Fruit fly (Drosophila melanogaster) whole organism, embryonic: Measurements from ENCODE around the gene MsR2.

Experiments used
- ATbp ChIP-seq: fragments of 200-800 bp; sonication (Bioruptor generic); optimal IDR thresholded peaks from 2 replicates; lab custom pipeline; 2017; ENCODE audit warnings: missing biosample characterization, mild to moderate bottlenecking, missing genetic modification characterization, missing genetic modification reagents
- Antp ChIP-seq: fragments of 200-800 bp; sonication (Bioruptor generic); optimal IDR thresholded peaks from 3 replicates; lab custom pipeline; 2016; ENCODE audit warnings: missing biosample characterization, missing genetic modification characterization
- Atf3 ChIP-seq: fragments of 200-800 bp; sonication (Bioruptor generic); optimal IDR thresholded peaks from 3 replicates; lab custom pipeline; 2016; ENCODE audit warnings: missing biosample characterization, missing genetic modification characterization
- Blimp-1 ChIP-seq: fragments of 200-800 bp; sonication (Bioruptor generic); optimal IDR thresholded peaks from 3 replicates; lab custom pipeline; 2018; ENCODE audit warnings: missing biosample characterization, missing genetic modification characterization, mild to moderate bottlenecking, moderate library complexity, missing genetic modification reagents
- BtbVII ChIP-seq: fragments of 200-800 bp; sonication (Bioruptor generic); optimal IDR thresholded peaks from 3 replicates; lab custom pipeline; 2017; ENCODE audit warnings: missing biosample characterization, mild to moderate bottlenecking, missing genetic modification characterization
- CG10321 ChIP-seq: fragments of 200-800 bp; sonication (Bioruptor generic); IDR thresholded peaks from 2 replicates; pipeline ENCODE4 v1.3.6; 2022; ENCODE audit warnings: missing biosample characterization, missing genetic modification characterization
- CG10543 ChIP-seq: fragments of 200-800 bp; sonication (Bioruptor generic); optimal IDR thresholded peaks from 3 replicates; lab custom pipeline; 2017; ENCODE audit warnings: missing biosample characterization, mild to moderate bottlenecking, missing genetic modification characterization, moderate library complexity
- CG11093 ChIP-seq: fragments of 200-800 bp; sonication (Bioruptor generic); IDR thresholded peaks from 3 replicates; pipeline ENCODE4 v1.3.6; 2022; ENCODE audit warnings: missing biosample characterization, missing genetic modification characterization
- CG12155 ChIP-seq: fragments of 200-800 bp; sonication (Bioruptor generic); optimal IDR thresholded peaks from 3 replicates; lab custom pipeline; 2016; ENCODE audit warnings: missing biosample characterization, missing genetic modification characterization
- CG12942 ChIP-seq: fragments of 200-800 bp; sonication (Bioruptor generic); optimal IDR thresholded peaks from 3 replicates; lab custom pipeline; 2016; ENCODE audit warnings: missing biosample characterization, missing genetic modification characterization
- CG15514 ChIP-seq: fragments of 200-800 bp; sonication (Bioruptor generic); optimal IDR thresholded peaks from 3 replicates; lab custom pipeline; 2017; ENCODE audit warnings: missing biosample characterization, missing genetic modification characterization, mild to moderate bottlenecking, moderate library complexity, missing genetic modification reagents
- CG15601 ChIP-seq: fragments of 200-800 bp; sonication (Bioruptor generic); optimal IDR thresholded peaks from 3 replicates; lab custom pipeline; 2019; ENCODE audit warnings: missing biosample characterization, mild to moderate bottlenecking, missing genetic modification characterization, moderate library complexity
- CG16813 ChIP-seq: fragments of 200-800 bp; sonication (Bioruptor generic); IDR thresholded peaks from 3 replicates; pipeline ENCODE4 v1.3.6; 2022; ENCODE audit warnings: missing biosample characterization, missing genetic modification characterization; ENCODE audit not compliant: partially characterized antibody
- CG16863 ChIP-seq: fragments of 200-800 bp; sonication (Bioruptor generic); optimal IDR thresholded peaks from 3 replicates; lab custom pipeline; 2016; ENCODE audit warnings: missing biosample characterization, missing genetic modification characterization
- CG17829 ChIP-seq: fragments of 200-800 bp; optimal IDR thresholded peaks from 2 replicates; lab custom pipeline; 2019; ENCODE audit warnings: missing biosample characterization, mild to moderate bottlenecking, missing genetic modification characterization, moderate library complexity
- CG18764 ChIP-seq: fragments of 200-800 bp; sonication (Bioruptor generic); optimal IDR thresholded peaks from 3 replicates; lab custom pipeline; 2016; ENCODE audit warnings: missing biosample characterization, missing genetic modification characterization
- CG2712 ChIP-seq: fragments of 200-800 bp; optimal IDR thresholded peaks from 3 replicates; lab custom pipeline; 2019; ENCODE audit warnings: missing biosample characterization, mild to moderate bottlenecking, missing genetic modification characterization, moderate library complexity
- CG3838 ChIP-seq: fragments of 200-800 bp; sonication (Bioruptor generic); optimal IDR thresholded peaks from 3 replicates; lab custom pipeline; 2016; ENCODE audit warnings: missing biosample characterization, missing genetic modification characterization
- CG7372 ChIP-seq: fragments of 200-800 bp; sonication (Bioruptor generic); IDR thresholded peaks from 2 replicates; pipeline ENCODE4 v1.3.6; 2022; ENCODE audit warnings: missing biosample characterization, missing genetic modification characterization
- Dll ChIP-seq: fragments of 200-800 bp; sonication (Bioruptor generic); IDR thresholded peaks from 4 replicates; pipeline ENCODE4 v1.3.6; 2022; ENCODE audit warnings: missing biosample characterization, missing genetic modification characterization; ENCODE audit not compliant: partially characterized antibody
- Doc3 ChIP-seq: fragments of 200-800 bp; sonication (Bioruptor generic); IDR thresholded peaks from 3 replicates; pipeline ENCODE4 v1.3.6; 2022; ENCODE audit warnings: missing biosample characterization, missing genetic modification characterization; ENCODE audit not compliant: partially characterized antibody
- Drgx ChIP-seq: fragments of 200-800 bp; sonication (Bioruptor generic); IDR thresholded peaks from 2 replicates; pipeline ENCODE4 v1.3.6; 2022; ENCODE audit warnings: missing biosample characterization, missing genetic modification characterization
- ERR ChIP-seq: fragments of 200-800 bp; sonication (Bioruptor generic); optimal IDR thresholded peaks from 2 replicates; lab custom pipeline; 2016; ENCODE audit warnings: missing biosample characterization, missing genetic modification characterization
- Ets65A ChIP-seq: fragments of 200-800 bp; sonication (Bioruptor generic); peaks from one replicate; lab custom pipeline; 2016; ENCODE audit warnings: missing biosample characterization, missing genetic modification characterization
- Gsc ChIP-seq: fragments of 200-800 bp; sonication (Bioruptor generic); IDR thresholded peaks from 2 replicates; pipeline ENCODE4 v1.3.6; 2022; ENCODE audit warnings: missing biosample characterization, missing genetic modification characterization
- Gug ChIP-seq: fragments of 200-800 bp; sonication (Bioruptor generic); IDR thresholded peaks from 4 replicates; pipeline ENCODE4 v1.3.6; 2022; ENCODE audit warnings: missing biosample characterization, missing genetic modification characterization
- Hand ChIP-seq: fragments of 200-800 bp; sonication (Bioruptor generic); optimal IDR thresholded peaks from 2 replicates; lab custom pipeline; 2017; ENCODE audit warnings: mild to moderate bottlenecking, missing biosample characterization, missing genetic modification reagents, missing genetic modification characterization
- HmgZ ChIP-seq: fragments of 200-800 bp; sonication (Bioruptor generic); optimal IDR thresholded peaks from 2 replicates; lab custom pipeline; 2018; ENCODE audit warnings: missing biosample characterization, mild to moderate bottlenecking, missing genetic modification characterization
- Lhr ChIP-seq: fragments of 200-800 bp; sonication (Bioruptor generic); optimal IDR thresholded peaks from 3 replicates; lab custom pipeline; 2017; ENCODE audit warnings: mild to moderate bottlenecking, missing biosample characterization, missing genetic modification reagents, missing genetic modification characterization
- NFAT ChIP-seq: fragments of 200-800 bp; sonication (Bioruptor generic); IDR thresholded peaks from 2 replicates; pipeline ENCODE4 v1.3.6; 2022; ENCODE audit warnings: missing biosample characterization, missing genetic modification characterization
- Rfx ChIP-seq: fragments of 200-800 bp; sonication (Bioruptor generic); IDR thresholded peaks from 2 replicates; pipeline ENCODE4 v1.3.6; 2022; ENCODE audit warnings: missing biosample characterization, missing genetic modification characterization
- Side ChIP-seq: fragments of 200-800 bp; sonication (Bioruptor generic); optimal IDR thresholded peaks from 2 replicates; lab custom pipeline; 2016; ENCODE audit warnings: missing biosample characterization, missing genetic modification characterization
- Spps ChIP-seq: fragments of 200-800 bp; sonication (Bioruptor generic); optimal IDR thresholded peaks from 2 replicates; lab custom pipeline; 2018; ENCODE audit warnings: missing biosample characterization, mild to moderate bottlenecking, missing genetic modification characterization
- TFAM ChIP-seq: fragments of 200-800 bp; sonication (Bioruptor generic); optimal IDR thresholded peaks from 2 replicates; lab custom pipeline; 2017; ENCODE audit warnings: missing biosample characterization, missing genetic modification characterization, inconsistent platforms
- Taf1 ChIP-seq: fragments of 200-800 bp; sonication (Bioruptor generic); IDR thresholded peaks from 2 replicates; pipeline ENCODE4 v1.3.6; 2022; ENCODE audit warnings: missing biosample characterization, missing genetic modification characterization
- Xbp1 ChIP-seq: fragments of 200-800 bp; sonication (Bioruptor generic); optimal IDR thresholded peaks from 3 replicates; lab custom pipeline; 2016; ENCODE audit warnings: missing biosample characterization, mild to moderate bottlenecking, missing genetic modification characterization
- cas ChIP-seq: fragments of 200-800 bp; sonication (Bioruptor generic); IDR thresholded peaks from 2 replicates; pipeline ENCODE4 v1.3.6; 2022; ENCODE audit warnings: missing biosample characterization, missing genetic modification characterization
- cato ChIP-seq: fragments of 200-800 bp; sonication (Bioruptor generic); optimal IDR thresholded peaks from 2 replicates; lab custom pipeline; 2016; ENCODE audit warnings: missing biosample characterization, missing genetic modification characterization, borderline replicate concordance
- dm ChIP-seq: fragments of 200-800 bp; sonication (Bioruptor generic); optimal IDR thresholded peaks from 3 replicates; lab custom pipeline; 2016; ENCODE audit warnings: missing biosample characterization, missing genetic modification characterization
- grn ChIP-seq: fragments of 200-800 bp; sonication (Bioruptor generic); optimal IDR thresholded peaks from 3 replicates; lab custom pipeline; 2017; ENCODE audit warnings: missing biosample characterization, missing genetic modification characterization
- gsb ChIP-seq: fragments of 200-800 bp; sonication (Bioruptor generic); IDR thresholded peaks from 2 replicates; pipeline ENCODE4 v1.3.6; 2022; ENCODE audit warnings: missing biosample characterization, missing genetic modification characterization
- lbe ChIP-seq: fragments of 200-800 bp; sonication (Bioruptor generic); optimal IDR thresholded peaks from 2 replicates; lab custom pipeline; 2016; ENCODE audit warnings: missing biosample characterization, mild to moderate bottlenecking, missing genetic modification characterization
- onecut ChIP-seq: fragments of 200-800 bp; sonication (Bioruptor generic); IDR thresholded peaks from 2 replicates; pipeline ENCODE4 v1.3.6; 2022; ENCODE audit warnings: missing biosample characterization, missing genetic modification characterization
- pros ChIP-seq: fragments of 200-800 bp; sonication (Bioruptor generic); optimal IDR thresholded peaks from 3 replicates; lab custom pipeline; 2019; ENCODE audit warnings: missing biosample characterization, mild to moderate bottlenecking, missing genetic modification characterization, moderate library complexity
- pzg ChIP-seq: fragments of 200-800 bp; sonication (Bioruptor generic); optimal IDR thresholded peaks from 3 replicates; lab custom pipeline; 2018; ENCODE audit warnings: missing biosample characterization, mild to moderate bottlenecking, missing genetic modification characterization, moderate library complexity
- sim ChIP-seq: fragments of 200-800 bp; sonication (Bioruptor generic); IDR thresholded peaks from 2 replicates; pipeline ENCODE4 v1.3.6; 2022; ENCODE audit warnings: missing biosample characterization, missing genetic modification characterization
- sisA ChIP-seq: fragments of 200-800 bp; sonication (Bioruptor generic); IDR thresholded peaks from 2 replicates; pipeline ENCODE4 v1.3.6; 2022; ENCODE audit warnings: missing biosample characterization, missing genetic modification characterization
- slp2 ChIP-seq: fragments of 200-800 bp; sonication (Bioruptor generic); optimal IDR thresholded peaks from 2 replicates; lab custom pipeline; 2016; ENCODE audit warnings: missing biosample characterization, missing genetic modification characterization
- vnd ChIP-seq: fragments of 200-800 bp; sonication (Bioruptor generic); IDR thresholded peaks from 3 replicates; pipeline ENCODE4 v1.3.6; 2022; ENCODE audit warnings: missing biosample characterization, missing genetic modification characterization; ENCODE audit not compliant: partially characterized antibody
- zen2 ChIP-seq: fragments of 200-800 bp; sonication (Bioruptor generic); IDR thresholded peaks from 3 replicates; pipeline ENCODE4 v1.3.6; 2022; ENCODE audit warnings: missing biosample characterization, missing genetic modification characterization; ENCODE audit not compliant: partially characterized antibody

MsR2 gene

dm6 chr3L:2257412-2257862, 25.2 kb upstream of the MsR2 start, which contains the start of the genes CG1275 and Elp5 (continued):
- TF ChIP-seq CG11093 (GFP tag; lab: Robert Waterston, UW): peak; percentile 99
- peak; percentile 99 for TF ChIP-seq sim (GFP tag; lab: Robert Waterston, UW)
- peak; percentile 98 for TF ChIP-seq onecut
- TF ChIP-seq cas (GFP tag; lab: Robert Waterston, UW): peak; percentile 99
- peak; percentile 96 for TF ChIP-seq CG15601 (tag; lab: Kevin White, UChicago)
- TF ChIP-seq ERR: peak; percentile 94
- TF ChIP-seq TFAM (GFP tag; lab: Kevin White, UChicago): peak; percentile 70
- TF ChIP-seq Atf3: peak; percentile 96
- peak; percentile 96 for TF ChIP-seq Antp
- TF ChIP-seq HmgZ (tag; lab: Kevin White, UChicago): peak; percentile 98
- TF ChIP-seq Drgx (GFP tag; lab: Robert Waterston, UW): peak; percentile 100
- TF ChIP-seq Dll (GFP tag; lab: Robert Waterston, UW): 0 out of 4 replicates have a peak, but pooled peaks have one; percentile 29
- TF ChIP-seq dm (GFP tag; lab: Kevin White, UChicago): peak; percentile 93
- peak; percentile 98 for TF ChIP-seq lbe
- TF ChIP-seq CG18764: peak; percentile 94
- peak; percentile 97 for TF ChIP-seq CG12942 (GFP tag; lab: Kevin White, UChicago)
- TF ChIP-seq grn (GFP tag; lab: Kevin White, UChicago): peak; percentile 77
- peak; percentile 96 for TF ChIP-seq CG10543 (GFP tag; lab: Kevin White, UChicago)
- TF ChIP-seq Side (GFP tag; lab: Kevin White, UChicago): peak; percentile 96
- peak; percentile 92 for TF ChIP-seq CG15514 (GFP tag; lab: Kevin White, UChicago)
- TF ChIP-seq pzg (GFP tag; lab: Kevin White, UChicago): peak; percentile 64
- TF ChIP-seq Ets65A (GFP tag; lab: Kevin White, UChicago): peak; percentile 100
- peak; percentile 100 for TF ChIP-seq Rfx (GFP tag; lab: Robert Waterston, UW)
- TF ChIP-seq CG16863 (GFP tag; lab: Kevin White, UChicago): peak; percentile 95
- peak; percentile 94 for TF ChIP-seq Hand (GFP tag; lab: Kevin White, UChicago)
- TF ChIP-seq Blimp-1: peak; percentile 94
- peak; percentile 92 for TF ChIP-seq Spps (tag; lab: Kevin White, UChicago)
- TF ChIP-seq CG17829 (tag; lab: Kevin White, UChicago): peak; percentile 98
- TF ChIP-seq slp2 (GFP tag; lab: Kevin White, UChicago): peak; percentile 96
- no peak for TF ChIP-seq Doc3
- TF ChIP-seq pros (GFP tag; lab: Kevin White, UChicago): peak; percentile 40
- peak; percentile 98 for TF ChIP-seq CG2712
- peak; percentile 87 for TF ChIP-seq CG10321 (GFP tag; lab: Robert Waterston, UW)
- TF ChIP-seq CG3838: peak; percentile 92
- TF ChIP-seq sisA (GFP tag; lab: Robert Waterston, UW): peak; percentile 99
- TF ChIP-seq zen2 (GFP tag; lab: Robert Waterston, UW): no peak
- TF ChIP-seq Gug (GFP tag; lab: Robert Waterston, UW): peak; percentile 99
- TF ChIP-seq CG16813 (GFP tag; lab: Robert Waterston, UW): no peak
- TF ChIP-seq CG7372 (GFP tag; lab: Robert Waterston, UW): peak; percentile 100
- TF ChIP-seq NFAT: peak; percentile 99
- TF ChIP-seq Lhr (GFP tag; lab: Kevin White, UChicago): peak; percentile 94
- TF ChIP-seq ATbp (GFP tag; lab: Kevin White, UChicago): peak; percentile 97
- peak; percentile 99 for TF ChIP-seq Taf1 (GFP tag; lab: Robert Waterston, UW)
- peak; percentile 97 for TF ChIP-seq Gsc (GFP tag; lab: Robert Waterston, UW)
- peak; percentile 92 for TF ChIP-seq BtbVII (GFP tag; lab: Kevin White, UChicago)
- TF ChIP-seq vnd: no peak
- TF ChIP-seq gsb (GFP tag; lab: Robert Waterston, UW): peak; percentile 99
- TF ChIP-seq CG12155 (GFP tag; lab: Kevin White, UChicago): peak; percentile 96
- TF ChIP-seq cato (GFP tag; lab: Kevin White, UChicago): peak; percentile 97
- TF ChIP-seq Xbp1 (GFP tag; lab: Kevin White, UChicago): peak; percentile 99
